ENCODE assay signal across 6 fruit fly cellular contexts in genomic region chr3R:5263311-5264250, dm6.
TF ChIP-seq lines count a peak whose summit lies in the region.

No protein-coding gene starts in this region.

- peak; percentile 45 for TF ChIP-seq CTCF in whole organism, embryonic (GFP tag; optimal IDR thresholded peaks at IDR 0.05; lab: Kevin White, UChicago)

TF ChIP-seq in whole organism, 6 proteins besides CTCF, POLR2A, EP300 and RAD21:
- TF ChIP-seq CG8478 (optimal IDR thresholded peaks at IDR 0.05; lab: Kevin White, UChicago) = peak; percentile 55
- TF ChIP-seq Dll (optimal IDR thresholded peaks at IDR 0.05; lab: Kevin White, UChicago) = no peak
- TF ChIP-seq usp (GFP tag; optimal IDR thresholded peaks at IDR 0.05; lab: Kevin White, UChicago) = no peak
- peak in 1 of 2 experiments; percentile 11 for TF ChIP-seq EcR (GFP tag; optimal IDR thresholded peaks at IDR 0.05; lab: Kevin White, UChicago)
- TF ChIP-seq psq (optimal IDR thresholded peaks at IDR 0.05; lab: Kevin White, UChicago) = no peak

TF ChIP-seq in whole organism, adult, 20 proteins besides CTCF, POLR2A, EP300 and RAD21:
- TF ChIP-seq Clk (GFP tag; optimal IDR thresholded peaks at IDR 0.05; lab: Kevin White, UChicago) (no peak), cic (GFP tag; optimal IDR thresholded peaks at IDR 0.05; lab: Kevin White, UChicago) (peak; percentile 87), Hr96 (GFP tag; optimal IDR thresholded peaks at IDR 0.05; lab: Kevin White, UChicago) (no peak), CG7045 (GFP tag; optimal IDR thresholded peaks at IDR 0.05; lab: Kevin White, UChicago) (peak; percentile 12), CG11617 (GFP tag; optimal IDR thresholded peaks at IDR 0.05; lab: Kevin White, UChicago) (peak; percentile 60), CG7101 (tag; optimal IDR thresholded peaks at IDR 0.05; lab: Kevin White, UChicago) (peak; percentile 42), Mnt (GFP tag; optimal IDR thresholded peaks at IDR 0.05; lab: Kevin White, UChicago) (peak; percentile 15), CG12768 (GFP tag; optimal IDR thresholded peaks at IDR 0.05; lab: Kevin White, UChicago) (peak; percentile 7), pad (GFP tag; optimal IDR thresholded peaks at IDR 0.05; lab: Kevin White, UChicago) (peak; percentile 97), kay (GFP tag; lab: Kevin White, UChicago; ENCODE audit: borderline replicate concordance) (peak; percentile 95), CG14711 (tag; optimal IDR thresholded peaks at IDR 0.05; lab: Kevin White, UChicago) (peak; percentile 50), CG1620 (GFP tag; optimal IDR thresholded peaks at IDR 0.05; lab: Kevin White, UChicago) (no peak), toe (GFP tag; optimal IDR thresholded peaks at IDR 0.05; lab: Kevin White, UChicago) (no peak)

TF ChIP-seq in whole organism, embryonic, 481 proteins besides CTCF, POLR2A, EP300 and RAD21 (continues in another document):
- TF ChIP-seq abd-A (tag; optimal IDR thresholded peaks at IDR 0.05; lab: Kevin White, UChicago) (peak; percentile 84), Hey (tag; optimal IDR thresholded peaks at IDR 0.05; lab: Kevin White, UChicago) (peak; percentile 92), CG17829 (tag; optimal IDR thresholded peaks at IDR 0.05; lab: Kevin White, UChicago) (peak; percentile 93), fd3F (GFP tag; optimal IDR thresholded peaks at IDR 0.05; lab: Kevin White, UChicago) (peak; percentile 83), MESR4 (GFP tag; optimal IDR thresholded peaks at IDR 0.05; lab: Kevin White, UChicago) (no peak), Bdp1 (GFP tag; optimal IDR thresholded peaks at IDR 0.05; lab: Kevin White, UChicago) (no peak), Aef1 (GFP tag; IDR thresholded peaks at IDR 0.05; lab: Robert Waterston, UW) (peak; percentile 71; the same call in 2 of the 3 replicates), CG18599 (GFP tag; optimal IDR thresholded peaks at IDR 0.05; lab: Kevin White, UChicago) (peak; percentile 87), CG18476 (GFP tag; optimal IDR thresholded peaks at IDR 0.05; lab: Kevin White, UChicago) (peak; percentile 47), CG31388 (GFP tag; optimal IDR thresholded peaks at IDR 0.05; lab: Kevin White, UChicago) (no peak), lab (GFP tag; optimal IDR thresholded peaks at IDR 0.05; lab: Kevin White, UChicago) (peak; percentile 88), CG6254 (GFP tag; optimal IDR thresholded peaks at IDR 0.05; lab: Kevin White, UChicago) (peak; percentile 73), CG10431 (GFP tag; optimal IDR thresholded peaks at IDR 0.05; lab: Kevin White, UChicago) (peak; percentile 13), CG1529 (GFP tag; optimal IDR thresholded peaks at IDR 0.05; lab: Kevin White, UChicago) (peak; percentile 52), gce (GFP tag; IDR thresholded peaks at IDR 0.05; lab: Robert Waterston, UW) (no peak; the same call in 2 of the 3 replicates), Neu2 (GFP tag; optimal IDR thresholded peaks at IDR 0.05; lab: Kevin White, UChicago; ENCODE audit: borderline replicate concordance) (no peak), CG5180 (GFP tag; optimal IDR thresholded peaks at IDR 0.05; lab: Kevin White, UChicago) (peak; percentile 57), CG1647 (GFP tag; optimal IDR thresholded peaks at IDR 0.05; lab: Kevin White, UChicago) (no peak)

TF ChIP-seq in whole organism, prepupa, 60 proteins besides CTCF, POLR2A, EP300 and RAD21 (continues in another document):
- peak; percentile 54 for TF ChIP-seq spab (GFP tag; optimal IDR thresholded peaks at IDR 0.05; lab: Kevin White, UChicago)
- peak; percentile 4 for TF ChIP-seq Hr39 (GFP tag; optimal IDR thresholded peaks at IDR 0.05; lab: Kevin White, UChicago)
- peak; percentile 14 for TF ChIP-seq acj6 (GFP tag; optimal IDR thresholded peaks at IDR 0.05; lab: Kevin White, UChicago)
- TF ChIP-seq ss (GFP tag; optimal IDR thresholded peaks at IDR 0.05; lab: Kevin White, UChicago) = peak; percentile 63 to 65
- TF ChIP-seq CG6276 (GFP tag; optimal IDR thresholded peaks at IDR 0.05; lab: Kevin White, UChicago) = peak; percentile 61
- TF ChIP-seq CG4318 (GFP tag; optimal IDR thresholded peaks at IDR 0.05; lab: Kevin White, UChicago) = peak; percentile 25
- peak; percentile 69 for TF ChIP-seq Ets96B (tag; optimal IDR thresholded peaks at IDR 0.05; lab: Kevin White, UChicago)
- TF ChIP-seq CG8632 (GFP tag; optimal IDR thresholded peaks at IDR 0.05; lab: Kevin White, UChicago) = peak; percentile 73
- TF ChIP-seq Sox14 (GFP tag; optimal IDR thresholded peaks at IDR 0.05; lab: Kevin White, UChicago) = no peak
- peak; percentile 22 for TF ChIP-seq pdm3 (GFP tag; optimal IDR thresholded peaks at IDR 0.05; lab: Kevin White, UChicago)
- TF ChIP-seq salr (GFP tag; optimal IDR thresholded peaks at IDR 0.05; lab: Kevin White, UChicago) = peak in 1 of 2 experiments; percentile 13
- peak; percentile 45 for TF ChIP-seq net (GFP tag; optimal IDR thresholded peaks at IDR 0.05; lab: Kevin White, UChicago)
- TF ChIP-seq CG31627 (GFP tag; optimal IDR thresholded peaks at IDR 0.05; lab: Kevin White, UChicago) = no peak
- TF ChIP-seq CG10631 (GFP tag; optimal IDR thresholded peaks at IDR 0.05; lab: Kevin White, UChicago) = peak; percentile 64
- peak; percentile 32; the same call in 1 of the 3 replicates for TF ChIP-seq CG6163 (GFP tag; IDR thresholded peaks at IDR 0.05; lab: Robert Waterston, UW)
- peak; percentile 35 for TF ChIP-seq Sox15 (GFP tag; optimal IDR thresholded peaks at IDR 0.05; lab: Kevin White, UChicago)
- TF ChIP-seq vri (GFP tag; optimal IDR thresholded peaks at IDR 0.05; lab: Kevin White, UChicago) = peak; percentile 49
- TF ChIP-seq topi (GFP tag; optimal IDR thresholded peaks at IDR 0.05; lab: Kevin White, UChicago) = peak; percentile 26
- TF ChIP-seq CG11902 (GFP tag; optimal IDR thresholded peaks at IDR 0.05; lab: Kevin White, UChicago) = peak; percentile 11

TF ChIP-seq in whole organism, pupa, 21 proteins besides CTCF, POLR2A, EP300 and RAD21 (continues in another document):
- TF ChIP-seq gl (tag; optimal IDR thresholded peaks at IDR 0.05; lab: Kevin White, UChicago) (no peak), Ets98B (GFP tag; IDR thresholded peaks at IDR 0.05; lab: Robert Waterston, UW) (no peak), CG8159 (tag; optimal IDR thresholded peaks at IDR 0.05; lab: Kevin White, UChicago) (peak; percentile 81), Snoo (tag; optimal IDR thresholded peaks at IDR 0.05; lab: Kevin White, UChicago) (peak; percentile 36), CG32121 (GFP tag; IDR thresholded peaks at IDR 0.05; lab: Robert Waterston, UW) (0 out of 2 replicates have a peak, but pooled peaks have one; percentile 57), fd96Ca (GFP tag; IDR thresholded peaks at IDR 0.05; lab: Robert Waterston, UW) (0 out of 3 replicates have a peak, but pooled peaks have one; percentile 44), EcR (GFP tag; optimal IDR thresholded peaks at IDR 0.05; lab: Kevin White, UChicago) (peak; percentile 94), CG12605 (GFP tag; IDR thresholded peaks at IDR 0.05; lab: Robert Waterston, UW) (no peak), CG9948 (tag; optimal IDR thresholded peaks at IDR 0.05; lab: Kevin White, UChicago) (peak; percentile 77), CG4496 (GFP tag; IDR thresholded peaks at IDR 0.05; lab: Robert Waterston, UW) (0 out of 3 replicates have a peak, but pooled peaks have one; percentile 12), CG13204 (GFP tag; optimal IDR thresholded peaks at IDR 0.05; lab: Kevin White, UChicago) (peak; percentile 44), CG15710 (tag; optimal IDR thresholded peaks at IDR 0.05; lab: Kevin White, UChicago) (peak; percentile 77), CG14655 (GFP tag; optimal IDR thresholded peaks at IDR 0.05; lab: Kevin White, UChicago) (peak; percentile 65), CG34367 (tag; optimal IDR thresholded peaks at IDR 0.05; lab: Kevin White, UChicago) (peak; percentile 37), D1 (tag; optimal IDR thresholded peaks at IDR 0.05; lab: Kevin White, UChicago) (peak; percentile 49), CG10348 (GFP tag; IDR thresholded peaks at IDR 0.05; lab: Robert Waterston, UW) (no peak), CG17806 (tag; optimal IDR thresholded peaks at IDR 0.05; lab: Kevin White, UChicago) (peak; percentile 62), rn (GFP tag; IDR thresholded peaks at IDR 0.05; lab: Robert Waterston, UW) (no peak), CG8301 (tag; optimal IDR thresholded peaks at IDR 0.05; lab: Kevin White, UChicago) (peak; percentile 28), Pif1A (GFP tag; optimal IDR thresholded peaks at IDR 0.05; lab: Kevin White, UChicago) (peak; percentile 56)

TF ChIP-seq in whole organism, wandering third instar larva, 38 proteins besides CTCF, POLR2A, EP300 and RAD21 (continues in another document):
- TF ChIP-seq Hr78 (GFP tag; optimal IDR thresholded peaks at IDR 0.05; lab: Kevin White, UChicago) (no peak), Abd-B (GFP tag; optimal IDR thresholded peaks at IDR 0.05; lab: Kevin White, UChicago) (no peak), fru (GFP tag; optimal IDR thresholded peaks at IDR 0.05; lab: Kevin White, UChicago) (no peak), jim (GFP tag; optimal IDR thresholded peaks at IDR 0.05; lab: Kevin White, UChicago) (no peak), N (GFP tag; optimal IDR thresholded peaks at IDR 0.05; lab: Kevin White, UChicago) (peak; percentile 17), Mio (GFP tag; optimal IDR thresholded peaks at IDR 0.05; lab: Kevin White, UChicago) (no peak), GATAd (GFP tag; optimal IDR thresholded peaks at IDR 0.05; lab: Kevin White, UChicago) (no peak), CG9705 (GFP tag; optimal IDR thresholded peaks at IDR 0.05; lab: Kevin White, UChicago) (no peak), brk (GFP tag; optimal IDR thresholded peaks at IDR 0.05; lab: Kevin White, UChicago) (peak; percentile 16), OdsH (GFP tag; optimal IDR thresholded peaks at IDR 0.05; lab: Kevin White, UChicago) (no peak), HLH106 (tag; optimal IDR thresholded peaks at IDR 0.05; lab: Kevin White, UChicago) (peak; percentile 54), dmrt93B (GFP tag; optimal IDR thresholded peaks at IDR 0.05; lab: Kevin White, UChicago) (peak; percentile 22), sv (GFP tag; optimal IDR thresholded peaks at IDR 0.05; lab: Kevin White, UChicago) (peak; percentile 37), Myc (optimal IDR thresholded peaks at IDR 0.05; lab: Kevin White, UChicago) (no peak), tai (GFP tag; optimal IDR thresholded peaks at IDR 0.05; lab: Kevin White, UChicago) (no peak), sage (GFP tag; optimal IDR thresholded peaks at IDR 0.05; lab: Kevin White, UChicago) (no peak), CG32264 (GFP tag; optimal IDR thresholded peaks at IDR 0.05; lab: Kevin White, UChicago) (no peak), Sp1 (GFP tag; optimal IDR thresholded peaks at IDR 0.05; lab: Kevin White, UChicago) (peak; percentile 59), Jra (GFP tag; optimal IDR thresholded peaks at IDR 0.05; lab: Kevin White, UChicago) (no peak), Dfd (GFP tag; optimal IDR thresholded peaks at IDR 0.05; lab: Kevin White, UChicago) (no peak), usp (GFP tag; optimal IDR thresholded peaks at IDR 0.05; lab: Kevin White, UChicago) (no peak), dl (GFP tag; optimal IDR thresholded peaks at IDR 0.05; lab: Kevin White, UChicago; ENCODE audit: insufficient read depth in 1 of 2, partially characterized antibody in 2 of 2) (peak in 1 of 2 experiments; percentile 27), rgr (GFP tag; optimal IDR thresholded peaks at IDR 0.05; lab: Kevin White, UChicago) (no peak), psq (GFP tag; optimal IDR thresholded peaks at IDR 0.05; lab: Kevin White, UChicago) (peak; percentile 4)
